Fruit fly (Drosophila melanogaster) whole organism, embryonic: ENCODE measurements around the gene CG7810.

Experiments used
- Aef1 ChIP-seq: fragments of 200-800 bp; sonication (Bioruptor generic); IDR thresholded peaks from 3 replicates; pipeline ENCODE4 v1.3.6; 2022; ENCODE audit warnings: missing biosample characterization, missing genetic modification characterization
- Awh ChIP-seq: fragments of 200-800 bp; sonication (Bioruptor generic); IDR thresholded peaks from 2 replicates; pipeline ENCODE4, ENCODE4 v1.3.6; 2022; ENCODE audit warnings: missing biosample characterization, missing genetic modification characterization
- CG10959 ChIP-seq: fragments of 200-800 bp; sonication (Bioruptor generic); IDR thresholded peaks from 2 replicates; pipeline ENCODE4 v1.3.6; 2022; ENCODE audit warnings: missing biosample characterization, missing genetic modification characterization
- CG10979 ChIP-seq: fragments of 200-800 bp; sonication (Bioruptor generic); optimal IDR thresholded peaks from 2 replicates; lab custom pipeline; 2018; ENCODE audit warnings: missing biosample characterization, mild to moderate bottlenecking, missing genetic modification characterization, moderate library complexity
- CG11247 ChIP-seq: fragments of 200-800 bp; sonication (Bioruptor generic); IDR thresholded peaks from 2 replicates; pipeline ENCODE4 v1.3.6; 2022; ENCODE audit warnings: missing biosample characterization, missing genetic modification characterization
- CG15514 ChIP-seq: fragments of 200-800 bp; sonication (Bioruptor generic); optimal IDR thresholded peaks from 3 replicates; lab custom pipeline; 2017; ENCODE audit warnings: missing biosample characterization, missing genetic modification characterization, mild to moderate bottlenecking, moderate library complexity, missing genetic modification reagents
- CG17802 ChIP-seq: fragments of 200-800 bp; sonication (Bioruptor generic); optimal IDR thresholded peaks from 2 replicates; lab custom pipeline; 2018; ENCODE audit warnings: missing biosample characterization, mild to moderate bottlenecking, missing genetic modification characterization, moderate library complexity
- CG18011 ChIP-seq: fragments of 200-800 bp; sonication (Bioruptor generic); optimal IDR thresholded peaks from 2 replicates; lab custom pipeline; 2017; ENCODE audit warnings: missing biosample characterization, missing genetic modification characterization, mild to moderate bottlenecking, moderate library complexity, missing genotype
- CG1832 ChIP-seq: fragments of 200-800 bp; sonication (Bioruptor generic); optimal IDR thresholded peaks from 2 replicates; lab custom pipeline; 2017; ENCODE audit warnings: missing biosample characterization, mild to moderate bottlenecking, missing genetic modification characterization, inconsistent platforms
- CG18599 ChIP-seq: fragments of 200-800 bp; sonication (Bioruptor generic); optimal IDR thresholded peaks from 3 replicates; lab custom pipeline; 2017; ENCODE audit warnings: missing biosample characterization, missing genetic modification characterization, mild to moderate bottlenecking, moderate library complexity, missing genetic modification reagents
- CG18619 ChIP-seq: fragments of 200-800 bp; sonication (Bioruptor generic); optimal IDR thresholded peaks from 3 replicates; lab custom pipeline; 2017; ENCODE audit warnings: missing biosample characterization, mild to moderate bottlenecking, missing genetic modification characterization
- CG2120 ChIP-seq: fragments of 200-800 bp; sonication (Bioruptor generic); optimal IDR thresholded peaks from 3 replicates; lab custom pipeline; 2016; ENCODE audit warnings: missing biosample characterization, missing genetic modification characterization
- CG33557 ChIP-seq: fragments of 200-800 bp; sonication (Bioruptor generic); optimal IDR thresholded peaks from 2 replicates; lab custom pipeline; 2019; ENCODE audit warnings: missing biosample characterization, mild to moderate bottlenecking, missing genetic modification characterization, moderate library complexity
- CG34422 ChIP-seq: fragments of 200-800 bp; sonication (Bioruptor generic); IDR thresholded peaks from 3 replicates; pipeline ENCODE4 v1.3.6; 2022; ENCODE audit warnings: missing biosample characterization, missing genetic modification characterization
- CG3995 ChIP-seq: fragments of 200-800 bp; sonication (Bioruptor generic); optimal IDR thresholded peaks from 3 replicates; lab custom pipeline; 2016; ENCODE audit warnings: missing biosample characterization, missing genetic modification characterization
- CG4617 ChIP-seq: fragments of 200-800 bp; sonication (Bioruptor generic); optimal IDR thresholded peaks from 3 replicates; lab custom pipeline; 2016; ENCODE audit warnings: missing biosample characterization, missing genetic modification characterization, borderline replicate concordance
- CG5180 ChIP-seq: fragments of 200-800 bp; sonication (Bioruptor generic); optimal IDR thresholded peaks from 3 replicates; lab custom pipeline; 2017; ENCODE audit warnings: missing biosample characterization, missing genetic modification characterization, mild to moderate bottlenecking, moderate library complexity, missing genetic modification reagents
- CG5953 ChIP-seq: fragments of 200-800 bp; sonication (Bioruptor generic); IDR thresholded peaks from 2 replicates; pipeline ENCODE4 v1.3.6; 2022; ENCODE audit warnings: missing biosample characterization, missing genetic modification characterization
- CG6654 ChIP-seq: fragments of 200-800 bp; sonication (Bioruptor generic); optimal IDR thresholded peaks from 2 replicates; lab custom pipeline; 2017; ENCODE audit warnings: missing biosample characterization, mild to moderate bottlenecking, missing genetic modification characterization
- CG7963 ChIP-seq: fragments of 200-800 bp; sonication (Bioruptor generic); IDR thresholded peaks from 3 replicates; pipeline ENCODE4 v1.3.6; 2022; ENCODE audit warnings: missing biosample characterization, missing genetic modification characterization; ENCODE audit not compliant: partially characterized antibody
- CG8281 ChIP-seq: fragments of 200-800 bp; sonication (Bioruptor generic); optimal IDR thresholded peaks from 2 replicates; lab custom pipeline; 2018; ENCODE audit warnings: missing biosample characterization, mild to moderate bottlenecking, missing genetic modification characterization, moderate library complexity
- Dll ChIP-seq: fragments of 200-800 bp; sonication (Bioruptor generic); IDR thresholded peaks from 4 replicates; pipeline ENCODE4 v1.3.6; 2022; ENCODE audit warnings: missing biosample characterization, missing genetic modification characterization; ENCODE audit not compliant: partially characterized antibody
- Myb ChIP-seq: fragments of 200-800 bp; sonication (Bioruptor generic); optimal IDR thresholded peaks from 2 replicates; lab custom pipeline; 2016; ENCODE audit warnings: missing biosample characterization, missing genetic modification characterization
- NK7.1 ChIP-seq: fragments of 200-800 bp; sonication (Bioruptor generic); optimal IDR thresholded peaks from 3 replicates; lab custom pipeline; 2016; ENCODE audit warnings: missing biosample characterization, missing genetic modification characterization
- Nf-YB ChIP-seq: fragments of 200-800 bp; sonication (Bioruptor generic); optimal IDR thresholded peaks from 3 replicates; lab custom pipeline; 2019; ENCODE audit warnings: missing biosample characterization, mild to moderate bottlenecking, missing genetic modification characterization, moderate library complexity
- Rfx ChIP-seq: fragments of 200-800 bp; sonication (Bioruptor generic); IDR thresholded peaks from 2 replicates; pipeline ENCODE4 v1.3.6; 2022; ENCODE audit warnings: missing biosample characterization, missing genetic modification characterization
- Scr ChIP-seq: fragments of 200-800 bp; sonication (Bioruptor generic); IDR thresholded peaks from 2 replicates; pipeline ENCODE4 v1.3.6; 2022; ENCODE audit warnings: missing biosample characterization, missing genetic modification characterization; ENCODE audit not compliant: partially characterized antibody
- Sox102F ChIP-seq: fragments of 200-800 bp; sonication (Bioruptor generic); optimal IDR thresholded peaks from 2 replicates; lab custom pipeline; 2018; ENCODE audit warnings: missing biosample characterization, mild to moderate bottlenecking, missing genetic modification characterization, moderate library complexity
- Stat92E ChIP-seq, 3 experiments: fragments of >200 bp in 2 of 3; fragments of 200-800 bp in 1 of 3; sonication (Bioruptor generic) in 1 of 3; optimal IDR thresholded peaks; 2 replicates each; lab custom pipeline; 2017 to 2019; ENCODE audit warnings: missing biosample characterization in 3 of 3, missing genetic modification characterization in 3 of 3, mild to moderate bottlenecking in 1 of 3, moderate library complexity in 1 of 3
- Trl ChIP-seq, 3 experiments: fragments of >200 bp in 2 of 3; fragments of 200-800 bp in 1 of 3; sonication (Bioruptor generic) in 1 of 3; optimal IDR thresholded peaks; 2 replicates in 1 of 3; 3 replicates in 2 of 3; lab custom pipeline; 2016 to 2017; ENCODE audit warnings: missing biosample characterization in 1 of 3, missing genetic modification characterization in 1 of 3
- br ChIP-seq: fragments of >200 bp; optimal IDR thresholded peaks from 2 replicates; lab custom pipeline; 2017
- cato ChIP-seq: fragments of 200-800 bp; sonication (Bioruptor generic); optimal IDR thresholded peaks from 2 replicates; lab custom pipeline; 2016; ENCODE audit warnings: missing biosample characterization, missing genetic modification characterization, borderline replicate concordance
- crp ChIP-seq, 2 experiments: fragments of 200-800 bp; sonication (Bioruptor generic); optimal IDR thresholded peaks; 2 replicates in 1 of 2; 3 replicates in 1 of 2; lab custom pipeline; 2017; ENCODE audit warnings: missing biosample characterization in 2 of 2, missing genetic modification characterization in 2 of 2, mild to moderate bottlenecking in 1 of 2, moderate library complexity in 1 of 2
- fd64A ChIP-seq: fragments of 200-800 bp; sonication (Bioruptor generic); optimal IDR thresholded peaks from 3 replicates; lab custom pipeline; 2018; ENCODE audit warnings: missing biosample characterization, mild to moderate bottlenecking, missing genetic modification characterization
- gcm2 ChIP-seq: fragments of 200-800 bp; sonication (Bioruptor generic); optimal IDR thresholded peaks from 2 replicates; lab custom pipeline; 2016; ENCODE audit warnings: missing biosample characterization, missing genetic modification characterization
- gsb ChIP-seq: fragments of 200-800 bp; sonication (Bioruptor generic); IDR thresholded peaks from 2 replicates; pipeline ENCODE4 v1.3.6; 2022; ENCODE audit warnings: missing biosample characterization, missing genetic modification characterization
- hbn ChIP-seq: fragments of 200-800 bp; sonication (Bioruptor generic); IDR thresholded peaks from 2 replicates; pipeline ENCODE4 v1.3.6; 2022; ENCODE audit warnings: missing biosample characterization, missing genetic modification characterization; ENCODE audit not compliant: partially characterized antibody
- mirr ChIP-seq: fragments of 200-800 bp; sonication (Bioruptor generic); optimal IDR thresholded peaks from 3 replicates; lab custom pipeline; 2018; ENCODE audit warnings: missing biosample characterization, mild to moderate bottlenecking, missing genetic modification characterization
- ranshi ChIP-seq: fragments of 200-800 bp; sonication (Bioruptor generic); IDR thresholded peaks from 2 replicates; pipeline ENCODE4 v1.3.6; 2022; ENCODE audit warnings: missing biosample characterization, missing genetic modification characterization
- salm ChIP-seq: fragments of 200-800 bp; sonication (Bioruptor generic); optimal IDR thresholded peaks from 2 replicates; lab custom pipeline; 2018; ENCODE audit warnings: missing biosample characterization, mild to moderate bottlenecking, missing genetic modification characterization
- sd ChIP-seq: fragments of 200-800 bp; sonication (Bioruptor generic); optimal IDR thresholded peaks from 3 replicates; lab custom pipeline; 2018; ENCODE audit warnings: missing biosample characterization, mild to moderate bottlenecking, missing genetic modification characterization, moderate library complexity
- sens-2 ChIP-seq: fragments of 200-800 bp; sonication (Bioruptor generic); IDR thresholded peaks from 2 replicates; pipeline ENCODE4 v1.3.6; 2022; ENCODE audit warnings: missing biosample characterization, missing genetic modification characterization
- slbo ChIP-seq: fragments of 200-800 bp; sonication (Bioruptor generic); IDR thresholded peaks from 2 replicates; pipeline ENCODE4 v1.3.6; 2022; ENCODE audit warnings: missing biosample characterization, missing genetic modification characterization
- tap ChIP-seq: fragments of 200-800 bp; optimal IDR thresholded peaks from 3 replicates; lab custom pipeline; 2019; ENCODE audit warnings: missing biosample characterization, mild to moderate bottlenecking, missing genetic modification characterization, moderate library complexity
- ttk ChIP-seq: fragments of 200-800 bp; sonication (Bioruptor generic); IDR thresholded peaks from 2 replicates; pipeline ENCODE4 v2.1.2; 2022; ENCODE audit warnings: missing biosample characterization, missing genetic modification characterization
- unc-4 ChIP-seq: fragments of 200-800 bp; sonication (Bioruptor generic); IDR thresholded peaks from 2 replicates; pipeline ENCODE4 v1.3.6; 2022; ENCODE audit warnings: missing biosample characterization, missing genetic modification characterization; ENCODE audit not compliant: partially characterized antibody
- wdn ChIP-seq: fragments of 200-800 bp; sonication (Bioruptor generic); IDR thresholded peaks from 2 replicates; pipeline ENCODE4 v1.3.6; 2022; ENCODE audit warnings: missing biosample characterization, missing genetic modification characterization
- zfh1 ChIP-seq: fragments of 200-800 bp; sonication (Bioruptor generic); IDR thresholded peaks from 3 replicates; pipeline ENCODE4 v1.3.6; 2022; ENCODE audit warnings: missing biosample characterization, missing genetic modification characterization

The CG7810 gene

dm6 chr2L:8279400-8280065 is 31.5 kb downstream of the CG7810 start (continued):
- peak in 1 of 3 experiments; percentile 67 for TF ChIP-seq Stat92E (GFP tag; optimal IDR thresholded peaks at IDR 0.05; lab: Kevin White, UChicago)
- TF ChIP-seq Scr (GFP tag; lab: Robert Waterston, UW), result no peak
- no peak for TF ChIP-seq CG18011 (GFP tag; lab: Kevin White, UChicago)
- TF ChIP-seq ranshi (GFP tag; lab: Robert Waterston, UW), result 0 out of 2 replicates have a peak, but pooled peaks have one; percentile 28
- no peak for TF ChIP-seq gsb
- peak; percentile 29 for TF ChIP-seq CG18619 (GFP tag; lab: Kevin White, UChicago)
- TF ChIP-seq CG15514 (GFP tag; lab: Kevin White, UChicago), result no peak
- no peak for TF ChIP-seq Dll (GFP tag; lab: Robert Waterston, UW)
- no peak for TF ChIP-seq sd (tag; lab: Kevin White, UChicago)
- TF ChIP-seq wdn (GFP tag; lab: Robert Waterston, UW), result no peak
- TF ChIP-seq CG34422 (GFP tag; lab: Robert Waterston, UW), result no peak
- 0 out of 2 replicates have a peak, but pooled peaks have one; percentile 15 for TF ChIP-seq ttk
- TF ChIP-seq hbn (GFP tag; lab: Robert Waterston, UW), result no peak
- peak; percentile 46 for TF ChIP-seq tap
- TF ChIP-seq unc-4 (GFP tag; lab: Robert Waterston, UW), result no peak
- TF ChIP-seq CG3995, result no peak
- TF ChIP-seq salm (tag; lab: Kevin White, UChicago), result no peak
- TF ChIP-seq crp (GFP tag; optimal IDR thresholded peaks at IDR 0.05; lab: Kevin White, UChicago), result no peak
- no peak for TF ChIP-seq CG5180 (GFP tag; lab: Kevin White, UChicago)
- no peak for TF ChIP-seq Rfx (GFP tag; lab: Robert Waterston, UW)
- TF ChIP-seq CG7963 (GFP tag; lab: Robert Waterston, UW), result no peak
- TF ChIP-seq CG1832 (GFP tag; lab: Kevin White, UChicago), result no peak
- TF ChIP-seq fd64A (GFP tag; lab: Kevin White, UChicago), result peak; percentile 45
- TF ChIP-seq CG8281 (tag; lab: Kevin White, UChicago), result peak; percentile 14
- TF ChIP-seq CG11247, result no peak
- TF ChIP-seq slbo (GFP tag; lab: Robert Waterston, UW), result peak; percentile 36
- peak; percentile 37 for TF ChIP-seq Sox102F (GFP tag; lab: Kevin White, UChicago)
- TF ChIP-seq NK7.1 (GFP tag; lab: Kevin White, UChicago), result no peak
- TF ChIP-seq zfh1 (GFP tag; lab: Robert Waterston, UW), result peak; percentile 86
- no peak for TF ChIP-seq br (lab: Kevin White, UChicago)
- no peak for TF ChIP-seq CG6654 (GFP tag; lab: Kevin White, UChicago)
- 0 out of 2 replicates have a peak, but pooled peaks have one; percentile 15 for TF ChIP-seq CG5953
- peak; percentile 39 for TF ChIP-seq Nf-YB (GFP tag; lab: Kevin White, UChicago)
- no peak for TF ChIP-seq mirr (GFP tag; lab: Kevin White, UChicago)
- TF ChIP-seq Myb (GFP tag; lab: Kevin White, UChicago), result no peak
- no peak for TF ChIP-seq Trl (optimal IDR thresholded peaks at IDR 0.05; lab: Kevin White, UChicago)
- peak; percentile 6 for TF ChIP-seq Trl (GFP tag; optimal IDR thresholded peaks at IDR 0.05; lab: Kevin White, UChicago)
- TF ChIP-seq CG33557, result peak; percentile 88
- no peak for TF ChIP-seq gcm2 (GFP tag; lab: Kevin White, UChicago)
- peak; percentile 33 for TF ChIP-seq CG17802 (tag; lab: Kevin White, UChicago)
- TF ChIP-seq CG2120, result no peak
- TF ChIP-seq sens-2 (GFP tag; lab: Robert Waterston, UW), result no peak
- TF ChIP-seq CG18599, result peak; percentile 20
- peak; percentile 81 for TF ChIP-seq CG10959
- TF ChIP-seq Aef1 (GFP tag; lab: Robert Waterston, UW), result no peak
- 0 out of 2 replicates have a peak, but pooled peaks have one; percentile 50 for TF ChIP-seq Awh (GFP tag; lab: Robert Waterston, UW)
- TF ChIP-seq CG10979, result peak; percentile 90
- peak; percentile 10 for TF ChIP-seq cato (GFP tag; lab: Kevin White, UChicago)
- TF ChIP-seq CG4617 (GFP tag; lab: Kevin White, UChicago), result no peak
